Fruit fly (Drosophila melanogaster) whole organism, embryonic: ENCODE data around the gene CG13390.

ENCODE experiments used
- ATbp ChIP-seq: fragments of 200-800 bp; sonication (Bioruptor generic); optimal IDR thresholded peaks from 2 replicates; lab custom pipeline; 2017; ENCODE audit warnings: missing biosample characterization, mild to moderate bottlenecking, missing genetic modification characterization, missing genetic modification reagents
- Asciz ChIP-seq: fragments of 200-800 bp; sonication (Bioruptor generic); optimal IDR thresholded peaks from 2 replicates; lab custom pipeline; 2017; ENCODE audit warnings: missing biosample characterization, mild to moderate bottlenecking, missing genetic modification characterization, missing genetic modification reagents
- BtbVII ChIP-seq: fragments of 200-800 bp; sonication (Bioruptor generic); optimal IDR thresholded peaks from 3 replicates; lab custom pipeline; 2017; ENCODE audit warnings: missing biosample characterization, mild to moderate bottlenecking, missing genetic modification characterization
- Bteb2 ChIP-seq: fragments of 200-800 bp; sonication (Bioruptor generic); optimal IDR thresholded peaks from 2 replicates; lab custom pipeline; 2016; ENCODE audit warnings: missing biosample characterization, missing genetic modification characterization
- CG10979 ChIP-seq: fragments of 200-800 bp; sonication (Bioruptor generic); optimal IDR thresholded peaks from 2 replicates; lab custom pipeline; 2018; ENCODE audit warnings: missing biosample characterization, mild to moderate bottlenecking, missing genetic modification characterization, moderate library complexity
- CG12071 ChIP-seq: fragments of 200-800 bp; sonication (Bioruptor generic); optimal IDR thresholded peaks from 3 replicates; lab custom pipeline; 2018; ENCODE audit warnings: missing biosample characterization, mild to moderate bottlenecking, missing genetic modification characterization
- CG12219 ChIP-seq: fragments of 200-800 bp; sonication (Bioruptor generic); optimal IDR thresholded peaks from 3 replicates; lab custom pipeline; 2018; ENCODE audit warnings: missing biosample characterization, mild to moderate bottlenecking, missing genetic modification characterization
- CG1233 ChIP-seq: fragments of 200-800 bp; sonication (Bioruptor generic); optimal IDR thresholded peaks from 4 replicates; lab custom pipeline; 2018; ENCODE audit warnings: missing biosample characterization, mild to moderate bottlenecking, missing genetic modification characterization
- CG14667 ChIP-seq: fragments of 200-800 bp; sonication (Bioruptor generic); IDR thresholded peaks from 2 replicates; pipeline ENCODE4 v1.3.6; 2022; ENCODE audit warnings: missing biosample characterization, missing genetic modification characterization
- CG17359 ChIP-seq: fragments of 200-800 bp; sonication (Bioruptor generic); optimal IDR thresholded peaks from 3 replicates; lab custom pipeline; 2018; ENCODE audit warnings: missing biosample characterization, mild to moderate bottlenecking, missing genetic modification characterization, moderate library complexity
- CG17385 ChIP-seq: fragments of 200-800 bp; sonication (Bioruptor generic); optimal IDR thresholded peaks from 3 replicates; lab custom pipeline; 2018; ENCODE audit warnings: missing biosample characterization, mild to moderate bottlenecking, missing genetic modification characterization
- CG18011 ChIP-seq: fragments of 200-800 bp; sonication (Bioruptor generic); optimal IDR thresholded peaks from 2 replicates; lab custom pipeline; 2017; ENCODE audit warnings: missing biosample characterization, missing genetic modification characterization, mild to moderate bottlenecking, moderate library complexity, missing genotype
- CG18619 ChIP-seq: fragments of 200-800 bp; sonication (Bioruptor generic); optimal IDR thresholded peaks from 3 replicates; lab custom pipeline; 2017; ENCODE audit warnings: missing biosample characterization, mild to moderate bottlenecking, missing genetic modification characterization
- CG33213 ChIP-seq: fragments of 200-800 bp; sonication (Bioruptor generic); optimal IDR thresholded peaks from 3 replicates; lab custom pipeline; 2016; ENCODE audit warnings: missing biosample characterization, missing genetic modification characterization
- CG34376 ChIP-seq: fragments of 200-800 bp; sonication (Bioruptor generic); optimal IDR thresholded peaks from 2 replicates; lab custom pipeline; 2018; ENCODE audit warnings: missing biosample characterization, mild to moderate bottlenecking, missing genetic modification characterization
- CG4730 ChIP-seq: fragments of 200-800 bp; sonication (Bioruptor generic); IDR thresholded peaks from 2 replicates; pipeline ENCODE4 v1.3.6; 2022; ENCODE audit warnings: missing biosample characterization, missing genetic modification characterization
- CG6813 ChIP-seq: fragments of 200-800 bp; sonication (Bioruptor generic); optimal IDR thresholded peaks from 2 replicates; lab custom pipeline; 2017; ENCODE audit warnings: missing biosample characterization, missing genetic modification characterization, mild to moderate bottlenecking, moderate library complexity, missing genetic modification reagents
- CG7839 ChIP-seq: fragments of 200-800 bp; sonication (Bioruptor generic); optimal IDR thresholded peaks from 3 replicates; lab custom pipeline; 2018; ENCODE audit warnings: missing biosample characterization, mild to moderate bottlenecking, missing genetic modification characterization, moderate library complexity
- CG7928 ChIP-seq: fragments of 200-800 bp; sonication (Bioruptor generic); optimal IDR thresholded peaks from 2 replicates; lab custom pipeline; 2017; ENCODE audit warnings: missing biosample characterization, mild to moderate bottlenecking, missing genetic modification characterization
- CG9727 ChIP-seq: fragments of 200-800 bp; sonication (Bioruptor generic); optimal IDR thresholded peaks from 3 replicates; lab custom pipeline; 2017; ENCODE audit warnings: missing biosample characterization, mild to moderate bottlenecking, missing genetic modification characterization
- CoRest ChIP-seq: fragments of 200-800 bp; sonication (Bioruptor generic); optimal IDR thresholded peaks from 3 replicates; lab custom pipeline; 2018; ENCODE audit warnings: missing biosample characterization, mild to moderate bottlenecking, missing genetic modification characterization, moderate library complexity
- Fer3 ChIP-seq: fragments of 200-800 bp; sonication (Bioruptor generic); optimal IDR thresholded peaks from 2 replicates; lab custom pipeline; 2018; ENCODE audit warnings: missing biosample characterization, mild to moderate bottlenecking, missing genetic modification characterization, moderate library complexity
- H2.0 ChIP-seq: fragments of 200-800 bp; sonication (Bioruptor generic); IDR thresholded peaks from 2 replicates; pipeline ENCODE4 v1.3.6; 2022; ENCODE audit warnings: missing biosample characterization, missing genetic modification characterization
- HHEX ChIP-seq: fragments of 200-800 bp; sonication (Bioruptor generic); optimal IDR thresholded peaks from 3 replicates; lab custom pipeline; 2017; ENCODE audit warnings: missing biosample characterization, mild to moderate bottlenecking, missing genetic modification characterization, missing genetic modification reagents
- HLH3B ChIP-seq: fragments of 200-800 bp; sonication (Bioruptor generic); IDR thresholded peaks from 2 replicates; pipeline ENCODE4 v1.3.6; 2022; ENCODE audit warnings: missing biosample characterization, missing genetic modification characterization
- Jarid2 ChIP-seq: fragments of 200-800 bp; sonication (Bioruptor generic); optimal IDR thresholded peaks from 3 replicates; lab custom pipeline; 2017; ENCODE audit warnings: mild to moderate bottlenecking, missing biosample characterization, missing genetic modification reagents, missing genetic modification characterization
- Meics ChIP-seq: fragments of 200-800 bp; sonication (Bioruptor generic); optimal IDR thresholded peaks from 2 replicates; lab custom pipeline; 2017; ENCODE audit warnings: missing biosample characterization, mild to moderate bottlenecking, missing genetic modification characterization
- NfI ChIP-seq: fragments of 200-800 bp; sonication (Bioruptor generic); optimal IDR thresholded peaks from 3 replicates; lab custom pipeline; 2018; ENCODE audit warnings: missing biosample characterization, mild to moderate bottlenecking, missing genetic modification characterization, moderate library complexity
- Rx ChIP-seq: fragments of 200-800 bp; sonication (Bioruptor generic); IDR thresholded peaks from 2 replicates; pipeline ENCODE4 v1.3.6; 2022; ENCODE audit warnings: missing biosample characterization, missing genetic modification characterization
- Sox100B ChIP-seq: fragments of 200-800 bp; sonication (Bioruptor generic); optimal IDR thresholded peaks from 3 replicates; lab custom pipeline; 2018; ENCODE audit warnings: missing biosample characterization, mild to moderate bottlenecking, missing genetic modification characterization
- YL-1 ChIP-seq: fragments of 200-800 bp; sonication (Bioruptor generic); optimal IDR thresholded peaks from 3 replicates; lab custom pipeline; 2017; ENCODE audit warnings: missing biosample characterization, mild to moderate bottlenecking, missing genetic modification characterization
- ash1 ChIP-seq: fragments of 200-800 bp; sonication (Bioruptor generic); optimal IDR thresholded peaks from 2 replicates; lab custom pipeline; 2018; ENCODE audit warnings: missing biosample characterization, mild to moderate bottlenecking, missing genetic modification characterization
- caup ChIP-seq: fragments of 200-800 bp; sonication (Bioruptor generic); optimal IDR thresholded peaks from 3 replicates; lab custom pipeline; 2017; ENCODE audit warnings: missing biosample characterization, mild to moderate bottlenecking, missing genetic modification characterization, moderate library complexity; ENCODE audit not compliant: severe bottlenecking
- crp ChIP-seq, 2 experiments: fragments of 200-800 bp; sonication (Bioruptor generic); optimal IDR thresholded peaks; 2 replicates in 1 of 2; 3 replicates in 1 of 2; lab custom pipeline; 2017; ENCODE audit warnings: missing biosample characterization in 2 of 2, missing genetic modification characterization in 2 of 2, mild to moderate bottlenecking in 1 of 2, moderate library complexity in 1 of 2
- danr ChIP-seq: fragments of 200-800 bp; sonication (Bioruptor generic); IDR thresholded peaks from 2 replicates; pipeline ENCODE4 v1.3.6; 2022; ENCODE audit warnings: missing biosample characterization, missing genetic modification characterization
- emc ChIP-seq: fragments of 200-800 bp; sonication (Bioruptor generic); optimal IDR thresholded peaks from 2 replicates; lab custom pipeline; 2016; ENCODE audit warnings: missing biosample characterization, missing genetic modification characterization
- fd3F ChIP-seq: fragments of 200-800 bp; sonication (Bioruptor generic); optimal IDR thresholded peaks from 2 replicates; lab custom pipeline; 2018; ENCODE audit warnings: missing biosample characterization, mild to moderate bottlenecking, missing genetic modification characterization, moderate library complexity
- gcm ChIP-seq: fragments of 200-800 bp; sonication (Bioruptor generic); optimal IDR thresholded peaks from 2 replicates; lab custom pipeline; 2019; ENCODE audit warnings: missing biosample characterization, mild to moderate bottlenecking, missing genetic modification characterization, moderate library complexity
- grau ChIP-seq: fragments of 200-800 bp; optimal IDR thresholded peaks from 3 replicates; lab custom pipeline; 2019; ENCODE audit warnings: missing biosample characterization, mild to moderate bottlenecking, missing genetic modification characterization, moderate library complexity
- grn ChIP-seq: fragments of 200-800 bp; sonication (Bioruptor generic); optimal IDR thresholded peaks from 3 replicates; lab custom pipeline; 2017; ENCODE audit warnings: missing biosample characterization, missing genetic modification characterization
- knrl ChIP-seq: fragments of 200-800 bp; sonication (Bioruptor generic); IDR thresholded peaks from 3 replicates; pipeline ENCODE4 v1.3.6; 2022; ENCODE audit warnings: missing biosample characterization, missing genetic modification characterization; ENCODE audit not compliant: partially characterized antibody
- schlank ChIP-seq: fragments of 200-800 bp; sonication (Bioruptor generic); optimal IDR thresholded peaks from 2 replicates; lab custom pipeline; 2018; ENCODE audit warnings: missing biosample characterization, mild to moderate bottlenecking, missing genetic modification characterization
- sens ChIP-seq: fragments of 200-800 bp; sonication (Bioruptor generic); peaks from one replicate; lab custom pipeline; 2016; ENCODE audit warnings: missing biosample characterization, missing genetic modification characterization
- slou ChIP-seq: fragments of 200-800 bp; sonication (Bioruptor generic); optimal IDR thresholded peaks from 3 replicates; lab custom pipeline; 2016; ENCODE audit warnings: missing biosample characterization, missing genetic modification characterization
- so ChIP-seq: fragments of 200-800 bp; sonication (Bioruptor generic); IDR thresholded peaks from 3 replicates; pipeline ENCODE4 v1.3.6; 2022; ENCODE audit warnings: missing biosample characterization, missing genetic modification characterization
- tap ChIP-seq: fragments of 200-800 bp; optimal IDR thresholded peaks from 3 replicates; lab custom pipeline; 2019; ENCODE audit warnings: missing biosample characterization, mild to moderate bottlenecking, missing genetic modification characterization, moderate library complexity
- tgo ChIP-seq: fragments of 200-800 bp; sonication (Bioruptor generic); IDR thresholded peaks from 3 replicates; pipeline ENCODE4 v1.3.6; 2022; ENCODE audit warnings: missing biosample characterization, missing genetic modification characterization
- usp ChIP-seq: fragments of >200 bp; optimal IDR thresholded peaks from 2 replicates; lab custom pipeline; 2017; ENCODE audit warnings: missing biosample characterization, missing genetic modification characterization

Gene CG13390

dm6 chr2L:8350560-8351171 is 25.9 kb downstream of the CG13390 start:
- TF ChIP-seq CG33213 (GFP tag; lab: Kevin White, UChicago) (no peak), crp (GFP tag; optimal IDR thresholded peaks at IDR 0.05; lab: Kevin White, UChicago) (no peak), CoRest (peak; percentile 33), CG7928 (GFP tag; lab: Kevin White, UChicago) (no peak), Bteb2 (GFP tag; lab: Kevin White, UChicago) (peak; percentile 30), CG18011 (GFP tag; lab: Kevin White, UChicago) (peak; percentile 17), Rx (GFP tag; lab: Robert Waterston, UW) (no peak), BtbVII (peak; percentile 57), CG1233 (peak; percentile 44), ATbp (GFP tag; lab: Kevin White, UChicago) (peak; percentile 80), ash1 (GFP tag; lab: Kevin White, UChicago) (no peak), CG9727 (GFP tag; lab: Kevin White, UChicago) (peak; percentile 16), grn (GFP tag; lab: Kevin White, UChicago) (peak; percentile 74), Fer3 (tag; lab: Kevin White, UChicago) (peak; percentile 54), caup (GFP tag; lab: Kevin White, UChicago) (peak; percentile 54), sens (GFP tag; lab: Kevin White, UChicago) (peak; percentile 55), tap (no peak), emc (no peak), CG12071 (GFP tag; lab: Kevin White, UChicago) (peak; percentile 70), knrl (GFP tag; lab: Robert Waterston, UW) (no peak), HLH3B (GFP tag; lab: Robert Waterston, UW) (peak; percentile 29; the same call in 1 of the 2 replicates), Meics (GFP tag; lab: Kevin White, UChicago) (peak; percentile 58), CG4730 (peak; percentile 6; the same call in 1 of the 2 replicates), usp (GFP tag; lab: Kevin White, UChicago) (no peak), CG17359 (tag; lab: Kevin White, UChicago) (peak; percentile 59), danr (no peak), CG7839 (peak; percentile 27), NfI (GFP tag; lab: Kevin White, UChicago) (peak; percentile 2), CG12219 (GFP tag; lab: Kevin White, UChicago) (peak; percentile 39), CG14667 (GFP tag; lab: Robert Waterston, UW) (no peak), schlank (tag; lab: Kevin White, UChicago) (peak; percentile 36), CG17385 (peak; percentile 55), slou (GFP tag; lab: Kevin White, UChicago) (no peak), Asciz (peak; percentile 39), CG34376 (GFP tag; lab: Kevin White, UChicago) (peak; percentile 57), YL-1 (peak; percentile 17), fd3F (GFP tag; lab: Kevin White, UChicago) (peak; percentile 28), Sox100B (GFP tag; lab: Kevin White, UChicago) (peak; percentile 8), CG6813 (GFP tag; lab: Kevin White, UChicago) (peak; percentile 36), HHEX (GFP tag; lab: Kevin White, UChicago) (peak; percentile 61), grau (tag; lab: Kevin White, UChicago) (peak; percentile 25), Jarid2 (peak; percentile 19), so (GFP tag; lab: Robert Waterston, UW) (0 out of 3 replicates have a peak, but pooled peaks have one; percentile 36), gcm (GFP tag; lab: Kevin White, UChicago) (peak; percentile 14), H2.0 (GFP tag; lab: Robert Waterston, UW) (0 out of 2 replicates have a peak, but pooled peaks have one; percentile 8), CG18619 (GFP tag; lab: Kevin White, UChicago) (peak; percentile 8), tgo (GFP tag; lab: Robert Waterston, UW) (no peak), CG10979 (no peak)
